Worm (Caenorhabditis elegans): ENCODE measurements around the gene vab-19.

ce11 chrII:2418836-2419235, 24.2 kb upstream of the vab-19 start, which contains the start of gene fbxc-20:
- TF ChIP-seq flt-1 (GFP tag; IDR thresholded peaks at IDR 0.05) (no peak), klf-2 (GFP tag; conservative IDR thresholded peaks at IDR 0.05) (no peak), tab-1 (GFP tag; IDR thresholded peaks at IDR 0.05) (no peak), T22C8.4 (GFP tag; IDR thresholded peaks at IDR 0.05) (no peak), cog-1 (tag; optimal IDR thresholded peaks at IDR 0.05) (no peak), ref-1 (GFP tag; conservative IDR thresholded peaks at IDR 0.05) (no peak), ztf-29 (GFP tag; IDR thresholded peaks at IDR 0.05) (no peak)
